Fruit fly (Drosophila melanogaster): ENCODE data around the gene B4.
A peak's percentile ranks its signal among the peaks of the same experiment; 100 is the strongest.

Gene B4

DNA sequence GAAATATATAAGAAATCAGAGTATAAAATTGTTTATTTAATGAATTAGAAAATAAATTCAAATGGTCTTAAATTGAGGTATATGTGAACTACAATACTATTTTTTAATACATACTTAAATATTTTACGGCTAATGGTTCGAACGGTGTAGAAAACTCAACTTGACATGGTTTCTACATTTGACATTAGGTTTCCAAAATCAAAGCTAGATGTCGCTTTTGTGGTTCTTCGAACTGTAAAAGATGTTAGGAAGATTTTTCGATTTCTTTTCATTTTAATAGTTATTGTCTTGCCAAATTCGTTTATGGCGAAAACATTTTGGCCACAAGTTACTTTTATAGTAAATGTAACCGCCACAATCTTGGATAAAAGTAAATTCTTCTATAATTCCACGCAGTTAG, 48.7 kb downstream of the B4 start:
- TF ChIP-seq svp (GFP tag) (peak; percentile 52), topi (GFP tag; optimal IDR thresholded peaks at IDR 0.05) (no peak), CG10631 (GFP tag; optimal IDR thresholded peaks at IDR 0.05) (no peak), dsx (GFP tag; optimal IDR thresholded peaks at IDR 0.05; ENCODE audit: poor library complexity, severe bottlenecking) (no peak), eg (GFP tag; IDR thresholded peaks at IDR 0.05) (no peak), CG6854 (GFP tag; optimal IDR thresholded peaks at IDR 0.05) (no peak), Eip78C (GFP tag) (no peak), fd59A (GFP tag; optimal IDR thresholded peaks at IDR 0.05) (no peak)

DNA sequence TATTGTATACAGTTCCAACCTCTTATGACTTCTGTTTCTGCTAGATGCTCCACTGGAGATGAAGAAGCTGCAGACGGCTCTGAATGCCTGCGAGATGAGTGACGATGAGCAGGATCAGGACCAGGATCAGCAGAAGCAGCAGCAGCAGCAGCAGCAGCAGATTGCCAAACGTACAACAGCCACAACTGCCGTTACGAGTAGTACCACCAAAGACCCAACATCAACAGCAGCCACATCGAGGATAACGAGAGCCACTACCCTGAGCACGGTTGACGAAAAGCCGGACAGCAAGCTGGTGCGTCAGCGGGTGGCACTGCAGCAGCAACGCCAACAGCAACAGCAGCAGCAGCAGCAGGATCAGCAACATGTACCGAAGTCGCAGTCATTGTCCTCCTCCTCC, 51.2 kb downstream of the B4 start:
- TF ChIP-seq CG31627 (GFP tag; optimal IDR thresholded peaks at IDR 0.05) (no peak), CG6276 (GFP tag; optimal IDR thresholded peaks at IDR 0.05) (no peak), CG16779 (tag; optimal IDR thresholded peaks at IDR 0.05) (no peak), Ets21C (GFP tag; optimal IDR thresholded peaks at IDR 0.05) (no peak), net (GFP tag; optimal IDR thresholded peaks at IDR 0.05) (no peak)

dm6 chr2L:13482258-13482657, 66.9 kb downstream of the B4 start:
- TF ChIP-seq fkh (GFP tag; optimal IDR thresholded peaks at IDR 0.05), result no peak
- no peak for TF ChIP-seq Sox14 (GFP tag; optimal IDR thresholded peaks at IDR 0.05)
- no peak for TF ChIP-seq CG1621 (tag; optimal IDR thresholded peaks at IDR 0.05)
- TF ChIP-seq Met (GFP tag; optimal IDR thresholded peaks at IDR 0.05), result no peak
- TF ChIP-seq CG15336 (GFP tag; IDR thresholded peaks at IDR 0.05), result no peak
- TF ChIP-seq CG3919 (GFP tag; optimal IDR thresholded peaks at IDR 0.05), result no peak
- no peak for TF ChIP-seq Eip93F (GFP tag; optimal IDR thresholded peaks at IDR 0.05)
- TF ChIP-seq Blimp-1 (GFP tag; optimal IDR thresholded peaks at IDR 0.05), result no peak
- no peak for TF ChIP-seq CG6276 (GFP tag; optimal IDR thresholded peaks at IDR 0.05)
- TF ChIP-seq Lpt (GFP tag; optimal IDR thresholded peaks at IDR 0.05), result no peak
- TF ChIP-seq dac (GFP tag; optimal IDR thresholded peaks at IDR 0.05), result no peak
- TF ChIP-seq salr (GFP tag; optimal IDR thresholded peaks at IDR 0.05), result peak in 1 of 2 experiments; percentile 28
- TF ChIP-seq CG4318 (GFP tag; optimal IDR thresholded peaks at IDR 0.05), result no peak
- TF ChIP-seq CG10669 (GFP tag; optimal IDR thresholded peaks at IDR 0.05), result peak; percentile 27
- peak; percentile 18 for TF ChIP-seq spab (GFP tag; optimal IDR thresholded peaks at IDR 0.05)
- TF ChIP-seq CG31627 (GFP tag; optimal IDR thresholded peaks at IDR 0.05), result peak; percentile 54
- TF ChIP-seq esn (GFP tag; optimal IDR thresholded peaks at IDR 0.05), result no peak
- peak; percentile 43 for TF ChIP-seq svp (GFP tag)
- TF ChIP-seq CG8632 (GFP tag; optimal IDR thresholded peaks at IDR 0.05), result peak; percentile 25
- TF ChIP-seq Hr39 (GFP tag; optimal IDR thresholded peaks at IDR 0.05), result peak; percentile 45
- TF ChIP-seq Ets21C (GFP tag; optimal IDR thresholded peaks at IDR 0.05), result peak; percentile 7
- TF ChIP-seq achi (GFP tag; optimal IDR thresholded peaks at IDR 0.05), result peak; percentile 34
- peak; percentile 46 for TF ChIP-seq Hr4 (GFP tag; optimal IDR thresholded peaks at IDR 0.05)
- no peak for TF ChIP-seq CG11902 (GFP tag; optimal IDR thresholded peaks at IDR 0.05)
- peak; percentile 62 for TF ChIP-seq acj6 (GFP tag; optimal IDR thresholded peaks at IDR 0.05)
- no peak for TF ChIP-seq CG11762 (GFP tag; optimal IDR thresholded peaks at IDR 0.05; ENCODE audit: insufficient read depth)
- peak; percentile 52 for TF ChIP-seq Eip75B (GFP tag; optimal IDR thresholded peaks at IDR 0.05)
- peak; percentile 35 for TF ChIP-seq CG16779 (tag; optimal IDR thresholded peaks at IDR 0.05)
- TF ChIP-seq CG10631 (GFP tag; optimal IDR thresholded peaks at IDR 0.05), result peak; percentile 37
- TF ChIP-seq CG32006 (GFP tag; optimal IDR thresholded peaks at IDR 0.05), result peak; percentile 49
- no peak for TF ChIP-seq Eip78C (GFP tag)
- no peak for TF ChIP-seq Ets96B (tag; optimal IDR thresholded peaks at IDR 0.05)
- no peak for TF ChIP-seq CG6808 (GFP tag; optimal IDR thresholded peaks at IDR 0.05)
- peak; percentile 53 for TF ChIP-seq lz (GFP tag; optimal IDR thresholded peaks at IDR 0.05)
- TF ChIP-seq Sox15 (GFP tag; optimal IDR thresholded peaks at IDR 0.05), result no peak
- peak; percentile 38 for TF ChIP-seq CG6792 (GFP tag; optimal IDR thresholded peaks at IDR 0.05)
- TF ChIP-seq CG11294 (GFP tag; IDR thresholded peaks at IDR 0.05), result no peak
- no peak for TF ChIP-seq CG7368 (GFP tag; optimal IDR thresholded peaks at IDR 0.05)
- peak; percentile 69 for TF ChIP-seq OdsH (GFP tag; optimal IDR thresholded peaks at IDR 0.05)
- TF ChIP-seq CG6854 (GFP tag; optimal IDR thresholded peaks at IDR 0.05), result no peak
- peak; percentile 57 for TF ChIP-seq Sox102F (GFP tag; optimal IDR thresholded peaks at IDR 0.05)
- peak; percentile 46 for TF ChIP-seq Smox (GFP tag; optimal IDR thresholded peaks at IDR 0.05)
- no peak for TF ChIP-seq CG9139 (GFP tag; optimal IDR thresholded peaks at IDR 0.05)
